Worm (Caenorhabditis elegans): ENCODE data around the gene F58B4.5.

Gene F58B4.5

DNA sequence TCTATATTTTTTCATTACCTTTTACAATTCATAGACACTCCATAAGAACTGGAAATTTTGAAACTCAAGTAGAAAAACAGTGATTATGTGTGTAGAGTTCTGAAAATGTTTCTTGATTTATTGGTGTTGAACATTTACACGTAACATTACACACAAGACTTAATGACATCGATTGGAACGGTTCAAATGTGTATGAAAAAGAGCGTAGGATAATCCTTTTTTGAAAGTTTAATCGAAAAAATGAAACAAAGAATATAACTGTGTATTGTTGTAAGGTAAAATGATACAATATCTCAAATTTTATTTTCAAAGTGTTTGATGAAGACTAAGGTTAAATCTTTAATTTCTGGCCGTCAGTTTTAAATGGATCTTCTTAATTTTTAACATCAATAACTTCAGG, 48.6 kb downstream of the F58B4.5 start, which contains the start of gene fig-1:
Gene fig-1 (minus strand): TSS at position 101 of the 400 bp plus-strand sequence.
- TF ChIP-seq elt-3 (tag; optimal IDR thresholded peaks at IDR 0.05), result no peak
- TF ChIP-seq cnd-1 (tag; optimal IDR thresholded peaks at IDR 0.05), result no peak
- TF ChIP-seq lin-32 (GFP tag; optimal IDR thresholded peaks at IDR 0.05), result no peak
- TF ChIP-seq nhr-12 (tag; optimal IDR thresholded peaks at IDR 0.05), result no peak
- TF ChIP-seq ceh-39 (tag; optimal IDR thresholded peaks at IDR 0.05), result no peak
- TF ChIP-seq sem-2 (GFP tag; optimal IDR thresholded peaks at IDR 0.05), result no peak
- no peak for TF ChIP-seq mls-2 (tag; optimal IDR thresholded peaks at IDR 0.05)
- TF ChIP-seq bed-3 (GFP tag; optimal IDR thresholded peaks at IDR 0.05), result no peak
- no peak for TF ChIP-seq hlh-1 (tag; optimal IDR thresholded peaks at IDR 0.05)
- no peak for TF ChIP-seq ces-1 (GFP tag; optimal IDR thresholded peaks at IDR 0.05)
- no peak for TF ChIP-seq unc-120 (tag; optimal IDR thresholded peaks at IDR 0.05; ENCODE audit: poor library complexity, severe bottlenecking)
- TF ChIP-seq zip-8 (tag; optimal IDR thresholded peaks at IDR 0.05), result no peak
- no peak for TF ChIP-seq mab-5 (tag; optimal IDR thresholded peaks at IDR 0.05)
- no peak for TF ChIP-seq nhr-2 (tag; optimal IDR thresholded peaks at IDR 0.05)
- TF ChIP-seq pha-4 (tag; optimal IDR thresholded peaks at IDR 0.05), result no peak
- no peak for TF ChIP-seq drap-1 (GFP tag; optimal IDR thresholded peaks at IDR 0.05)
- TF ChIP-seq ztf-11 (tag; optimal IDR thresholded peaks at IDR 0.05), result no peak
- no peak for TF ChIP-seq flh-1 (GFP tag; optimal IDR thresholded peaks at IDR 0.05)
- no peak for TF ChIP-seq mep-1 (tag; optimal IDR thresholded peaks at IDR 0.05)

Data from whole organism, mixed stage, embryonic.